Fruit fly (Drosophila melanogaster): ENCODE measurements around the gene Hmgcr.

Hmgcr gene

dm6 chr3R:23767417-23767853 lies 34.3 kb downstream of the Hmgcr start, which contains the start of the genes CG10214 and CG10375 (continued):
- TF ChIP-seq CG6791 (GFP tag; IDR thresholded peaks at IDR 0.05; ENCODE audit: partially characterized antibody) (no peak), Lpt (GFP tag; optimal IDR thresholded peaks at IDR 0.05) (no peak), CG4360 (GFP tag; IDR thresholded peaks at IDR 0.05) (no peak), bsh (GFP tag; optimal IDR thresholded peaks at IDR 0.05) (peak in 1 of 2 experiments; percentile 76), en (GFP tag; optimal IDR thresholded peaks at IDR 0.05) (peak; percentile 35), Xrp1 (GFP tag; IDR thresholded peaks at IDR 0.05) (peak; percentile 62; the same call in 1 of the 2 replicates), CG7987 (GFP tag; optimal IDR thresholded peaks at IDR 0.05) (peak; percentile 64), Usf (GFP tag; optimal IDR thresholded peaks at IDR 0.05) (no peak), exex (tag; optimal IDR thresholded peaks at IDR 0.05) (peak; percentile 39), dan (GFP tag; IDR thresholded peaks at IDR 0.05) (no peak), croc (GFP tag; conservative IDR thresholded peaks at IDR 0.05) (no peak), Bteb2 (GFP tag; optimal IDR thresholded peaks at IDR 0.05) (peak; percentile 76), cwo (GFP tag; optimal IDR thresholded peaks at IDR 0.05) (peak; percentile 21), Dek (tag; optimal IDR thresholded peaks at IDR 0.05) (peak; percentile 23), CG17802 (tag; optimal IDR thresholded peaks at IDR 0.05) (peak; percentile 35), CG2202 (tag; optimal IDR thresholded peaks at IDR 0.05) (peak; percentile 32), cato (GFP tag; optimal IDR thresholded peaks at IDR 0.05; ENCODE audit: borderline replicate concordance) (peak; percentile 69), CG32767 (GFP tag; IDR thresholded peaks at IDR 0.05) (peak; percentile 32; the same call in 1 of the 2 replicates), Ada2b (GFP tag; IDR thresholded peaks at IDR 0.05) (peak; percentile 35; the same call in 1 of the 2 replicates), B-H1 (GFP tag; IDR thresholded peaks at IDR 0.05) (no peak), CG16815 (GFP tag; optimal IDR thresholded peaks at IDR 0.05) (peak; percentile 20), CG3281 (GFP tag; optimal IDR thresholded peaks at IDR 0.05) (peak; percentile 70), Spps (tag; optimal IDR thresholded peaks at IDR 0.05) (peak; percentile 44), CG10274 (GFP tag; optimal IDR thresholded peaks at IDR 0.05) (no peak), CG5953 (GFP tag; IDR thresholded peaks at IDR 0.05) (no peak), pita (GFP tag; optimal IDR thresholded peaks at IDR 0.05) (no peak), CG2875 (GFP tag; optimal IDR thresholded peaks at IDR 0.05) (peak; percentile 43), CG3726 (GFP tag; IDR thresholded peaks at IDR 0.05) (no peak), Hr39 (optimal IDR thresholded peaks at IDR 0.05) (no peak), jigr1 (GFP tag; IDR thresholded peaks at IDR 0.05) (no peak), CG11560 (tag; IDR thresholded peaks at IDR 0.05) (peak; percentile 81; the same call in 2 of the 3 replicates), CG3847 (GFP tag; IDR thresholded peaks at IDR 0.05) (peak; percentile 82), Optix (GFP tag; IDR thresholded peaks at IDR 0.05) (0 out of 3 replicates have a peak, but pooled peaks have one; percentile 25), zen2 (GFP tag; IDR thresholded peaks at IDR 0.05; ENCODE audit: partially characterized antibody) (no peak), Bdp1 (GFP tag; optimal IDR thresholded peaks at IDR 0.05) (peak; percentile 66), hkb (optimal IDR thresholded peaks at IDR 0.05) (peak; percentile 49), hkb (GFP tag; IDR thresholded peaks at IDR 0.05) (peak; percentile 68), ham (GFP tag; IDR thresholded peaks at IDR 0.05) (no peak), salm (tag; optimal IDR thresholded peaks at IDR 0.05) (peak; percentile 41), twi (tag; optimal IDR thresholded peaks at IDR 0.05) (peak; percentile 85), lab (GFP tag; optimal IDR thresholded peaks at IDR 0.05) (peak; percentile 70), ash1 (GFP tag; optimal IDR thresholded peaks at IDR 0.05) (no peak), CG8281 (tag; optimal IDR thresholded peaks at IDR 0.05) (no peak), fru (optimal IDR thresholded peaks at IDR 0.05) (no peak), CG11093 (GFP tag; IDR thresholded peaks at IDR 0.05) (no peak), HLH54F (GFP tag; optimal IDR thresholded peaks at IDR 0.05) (peak; percentile 80), Poxn (GFP tag; IDR thresholded peaks at IDR 0.05) (no peak), CG12155 (GFP tag; optimal IDR thresholded peaks at IDR 0.05) (peak; percentile 82), CG11085 (GFP tag; IDR thresholded peaks at IDR 0.05) (no peak), eve (GFP tag; optimal IDR thresholded peaks at IDR 0.05) (no peak), unpg (GFP tag; optimal IDR thresholded peaks at IDR 0.05) (peak; percentile 76), CG11456 (GFP tag; IDR thresholded peaks at IDR 0.05) (no peak)
